Worm (Caenorhabditis elegans): Measurements from ENCODE around the gene nonu-1.

DNA sequence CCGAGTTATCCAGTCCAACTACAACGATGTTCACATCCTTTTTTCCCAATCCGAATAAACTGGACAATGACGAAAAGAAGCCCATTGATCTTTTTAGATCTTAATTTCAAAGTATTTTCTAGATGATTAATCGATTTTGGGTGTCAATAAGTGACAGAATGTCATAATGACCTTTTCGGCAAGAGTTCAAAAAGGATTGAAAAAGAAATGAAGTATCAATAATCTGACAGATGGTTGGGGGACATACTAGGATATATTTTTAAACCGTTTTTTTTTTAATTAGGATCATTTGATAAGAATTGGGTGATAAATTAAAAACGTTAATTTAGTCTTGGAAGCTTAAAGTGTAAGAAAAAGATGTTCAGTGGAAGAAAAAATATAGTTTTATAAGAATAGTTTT, 35.0 kb downstream of the nonu-1 start, which contains the start of gene arl-6:
- TF ChIP-seq ama-1 (optimal IDR thresholded peaks at IDR 0.05) (no peak), R02D3.7 (tag; optimal IDR thresholded peaks at IDR 0.05) (no peak), elt-3 (tag; optimal IDR thresholded peaks at IDR 0.05) (no peak), unc-62 (GFP tag; optimal IDR thresholded peaks at IDR 0.05) (no peak), egl-27 (tag; optimal IDR thresholded peaks at IDR 0.05) (no peak), lin-39 (tag; optimal IDR thresholded peaks at IDR 0.05) (no peak), nhr-76 (tag; optimal IDR thresholded peaks at IDR 0.05) (no peak), daf-12 (tag; optimal IDR thresholded peaks at IDR 0.05) (no peak), nhr-25 (tag; optimal IDR thresholded peaks at IDR 0.05) (no peak), snpc-4 (tag; optimal IDR thresholded peaks at IDR 0.05) (no peak)

Data from whole organism, L3 larva.